Worm (Caenorhabditis elegans) whole organism, L3 larva: ENCODE results near the gene feh-1.

Source experiments
- R02D3.7 ChIP-seq: fragments of 150-350 bp; optimal IDR thresholded peaks from 2 replicates; lab custom pipeline; 2014; ENCODE audit warnings: missing biosample characterization, missing genetic modification characterization
- aly-2 ChIP-seq: fragments of 150-350 bp; optimal IDR thresholded peaks from 2 replicates; lab custom pipeline; 2014; ENCODE audit warnings: missing biosample characterization, missing genetic modification characterization
- ama-1 ChIP-seq: fragments of 150-350 bp; optimal IDR thresholded peaks from 2 replicates; lab custom pipeline; 2018
- ceh-16 ChIP-seq: sonication (generic microtip); optimal IDR thresholded peaks from 2 replicates; lab custom pipeline; 2017; ENCODE audit warnings: missing biosample characterization, missing genetic modification characterization
- ceh-28 ChIP-seq: fragments of 150-350 bp; optimal IDR thresholded peaks from 2 replicates; lab custom pipeline; 2014; ENCODE audit warnings: missing biosample characterization, missing genetic modification reagents, missing genetic modification characterization
- ceh-82 ChIP-seq: fragments of 150-350 bp; optimal IDR thresholded peaks from 2 replicates; lab custom pipeline; 2014; ENCODE audit warnings: missing biosample characterization, missing genetic modification characterization
- ceh-9 ChIP-seq: sonication (generic microtip); optimal IDR thresholded peaks from 2 replicates; lab custom pipeline; 2018; ENCODE audit warnings: missing biosample characterization, missing genetic modification characterization
- egl-27 ChIP-seq: sonication (generic microtip); optimal IDR thresholded peaks from 4 replicates; lab custom pipeline; 2017; ENCODE audit warnings: missing biosample characterization, missing genetic modification reagents, missing genetic modification characterization
- egl-5 ChIP-seq: fragments of 150-350 bp; optimal IDR thresholded peaks from 2 replicates; lab custom pipeline; 2017; ENCODE audit warnings: missing biosample characterization, missing genetic modification reagents, missing genetic modification characterization, inconsistent platforms
- elt-1 ChIP-seq: fragments of 150-350 bp; optimal IDR thresholded peaks from 2 replicates; lab custom pipeline; 2014; ENCODE audit warnings: missing biosample characterization, missing genetic modification characterization
- elt-2 ChIP-seq: sonication (generic microtip); optimal IDR thresholded peaks from 2 replicates; lab custom pipeline; 2016; ENCODE audit warnings: missing genetic modification reagents, mild to moderate bottlenecking, missing genetic modification characterization, missing compliant biosample characterization
- elt-3 ChIP-seq, 3 experiments: fragments of 150-350 bp in 1 of 3; sonication (generic microtip) in 2 of 3; optimal IDR thresholded peaks; 2 replicates in 2 of 3; 4 replicates in 1 of 3; lab custom pipeline; 2014 to 2017; ENCODE audit warnings: missing biosample characterization in 3 of 3, missing genetic modification characterization in 3 of 3
- eor-1 ChIP-seq, 2 experiments: fragments of 150-350 bp; optimal IDR thresholded peaks; 2 replicates each; lab custom pipeline; 2014 to 2018; ENCODE audit warnings: missing biosample characterization in 2 of 2, missing genetic modification characterization in 2 of 2
- fos-1 ChIP-seq: fragments of 150-350 bp; optimal IDR thresholded peaks from 2 replicates; lab custom pipeline; 2014; ENCODE audit warnings: missing biosample characterization, missing genetic modification characterization
- hmg-11 ChIP-seq: sonication (generic microtip); optimal IDR thresholded peaks from 2 replicates; lab custom pipeline; 2016; ENCODE audit warnings: missing genetic modification characterization, missing compliant biosample characterization
- jun-1 ChIP-seq: fragments of 150-350 bp; optimal IDR thresholded peaks from 2 replicates; lab custom pipeline; 2014; ENCODE audit warnings: missing biosample characterization, missing genetic modification reagents, missing genetic modification characterization
- lin-15B ChIP-seq: fragments of 150-350 bp; optimal IDR thresholded peaks from 2 replicates; lab custom pipeline; 2014; ENCODE audit warnings: missing biosample characterization, missing genetic modification characterization
- lin-39 ChIP-seq: fragments of 150-350 bp; optimal IDR thresholded peaks from 2 replicates; lab custom pipeline; 2018; ENCODE audit warnings: missing biosample characterization, missing genetic modification reagents, missing genetic modification characterization
- mdl-1 ChIP-seq: fragments of 150-350 bp; optimal IDR thresholded peaks from 2 replicates; lab custom pipeline; 2014; ENCODE audit warnings: missing biosample characterization, missing genetic modification characterization
- mml-1 ChIP-seq: fragments of 150-350 bp; sonication (generic microtip); optimal IDR thresholded peaks from 3 replicates; lab custom pipeline; 2014; ENCODE audit warnings: missing biosample characterization, missing genetic modification characterization
- nfya-1 ChIP-seq: sonication (generic microtip); optimal IDR thresholded peaks from 2 replicates; lab custom pipeline; 2017; ENCODE audit warnings: missing genetic modification characterization, mild to moderate bottlenecking, missing compliant biosample characterization, antibody characterized with exemption, moderate library complexity; ENCODE audit not compliant: insufficient read depth
- nhr-11 ChIP-seq: fragments of 150-350 bp; optimal IDR thresholded peaks from 2 replicates; lab custom pipeline; 2014; ENCODE audit warnings: missing biosample characterization, missing genetic modification characterization
- nhr-237 ChIP-seq: fragments of 150-350 bp; optimal IDR thresholded peaks from 2 replicates; lab custom pipeline; 2014; ENCODE audit warnings: missing biosample characterization, missing genetic modification characterization
- nhr-25 ChIP-seq: sonication (generic microtip); optimal IDR thresholded peaks from 2 replicates; lab custom pipeline; 2017; ENCODE audit warnings: missing biosample characterization, missing genetic modification characterization
- nhr-28 ChIP-seq: fragments of 150-350 bp; optimal IDR thresholded peaks from 2 replicates; lab custom pipeline; 2014; ENCODE audit warnings: missing biosample characterization, missing genetic modification characterization
- nhr-43 ChIP-seq: sonication (generic microtip); optimal IDR thresholded peaks from 2 replicates; lab custom pipeline; 2016; ENCODE audit warnings: mild to moderate bottlenecking, missing genetic modification characterization, missing compliant biosample characterization; ENCODE audit not compliant: poor library complexity, severe bottlenecking
- nhr-67 ChIP-seq: fragments of 150-350 bp; optimal IDR thresholded peaks from 2 replicates; lab custom pipeline; 2014; ENCODE audit warnings: missing biosample characterization, missing genetic modification characterization
- nhr-77 ChIP-seq: fragments of 150-350 bp; optimal IDR thresholded peaks from 2 replicates; lab custom pipeline; 2014; ENCODE audit warnings: missing biosample characterization, missing genetic modification characterization
- pha-4 ChIP-seq: fragments of 150-350 bp; optimal IDR thresholded peaks from 2 replicates; lab custom pipeline; 2014; ENCODE audit warnings: missing biosample characterization, missing genetic modification reagents, missing genetic modification characterization
- pqm-1 ChIP-seq: fragments of 150-350 bp; optimal IDR thresholded peaks from 2 replicates; lab custom pipeline; 2017; ENCODE audit warnings: missing biosample characterization, missing genetic modification characterization, inconsistent platforms
- sea-2 ChIP-seq: fragments of 150-350 bp; sonication (generic microtip); optimal IDR thresholded peaks from 4 replicates; lab custom pipeline; 2014; ENCODE audit warnings: missing biosample characterization, missing genetic modification reagents, missing genetic modification characterization
- skn-1 ChIP-seq: fragments of 150-350 bp; optimal IDR thresholded peaks from 2 replicates; lab custom pipeline; 2014; ENCODE audit warnings: missing biosample characterization, missing genetic modification characterization
- tbx-2 ChIP-seq: sonication (generic microtip); optimal IDR thresholded peaks from 2 replicates; lab custom pipeline; 2016; ENCODE audit warnings: mild to moderate bottlenecking, missing genetic modification characterization, missing compliant biosample characterization
- unc-62 ChIP-seq: fragments of 150-350 bp; sonication (generic microtip); optimal IDR thresholded peaks from 4 replicates; lab custom pipeline; 2014; ENCODE audit warnings: missing biosample characterization, missing genetic modification reagents, missing genetic modification characterization
- zag-1 ChIP-seq: fragments of 150-350 bp; optimal IDR thresholded peaks from 2 replicates; lab custom pipeline; 2014; ENCODE audit warnings: missing biosample characterization, missing genetic modification characterization
- ztf-4 ChIP-seq: fragments of 150-350 bp; optimal IDR thresholded peaks from 2 replicates; lab custom pipeline; 2014; ENCODE audit warnings: missing biosample characterization, missing genetic modification characterization

Gene feh-1

ce11 chrIII:2549620-2550019 lies at the start of gene feh-1:
feh-1 (plus strand) TSS chrIII:2549920.
- no peak for TF ChIP-seq nhr-67 (tag; lab: Kevin White, UChicago)
- TF ChIP-seq nhr-11 (tag; lab: Kevin White, UChicago) = no peak
- no peak for TF ChIP-seq lin-39
- TF ChIP-seq mml-1 (tag; lab: Kevin White, UChicago) = no peak
- TF ChIP-seq nhr-77 (tag; lab: Kevin White, UChicago) = no peak
- no peak for TF ChIP-seq ceh-16 (tag; lab: Kevin White, UChicago)
- no peak for TF ChIP-seq pha-4 (tag; lab: Kevin White, UChicago)
- no peak for TF ChIP-seq ceh-9 (tag; lab: Kevin White, UChicago)
- TF ChIP-seq eor-1 (tag; optimal IDR thresholded peaks at IDR 0.05; lab: Kevin White, UChicago) = no peak
- no peak for TF ChIP-seq egl-27 (tag; lab: Kevin White, UChicago)
- no peak for TF ChIP-seq hmg-11 (tag; lab: Kevin White, UChicago)
- TF ChIP-seq ceh-28 (tag; lab: Kevin White, UChicago) = no peak
- TF ChIP-seq lin-15B = no peak
- no peak for TF ChIP-seq unc-62 (GFP tag; lab: Kevin White, UChicago)
- TF ChIP-seq nhr-43 = no peak
- no peak for TF ChIP-seq nhr-28 (tag; lab: Kevin White, UChicago)
- TF ChIP-seq elt-3 (tag; optimal IDR thresholded peaks at IDR 0.05; lab: Kevin White, UChicago) = no peak
- no peak for TF ChIP-seq ztf-4 (tag; lab: Kevin White, UChicago)

- TF ChIP-seq nfya-1 (tag; lab: Kevin White, UChicago) = peak; percentile 62
- TF ChIP-seq ceh-28 (tag; lab: Kevin White, UChicago) = no peak
Measured at ce11 chrIII:2506463-2506862, 43.3 kb upstream of the feh-1 start.

- TF ChIP-seq jun-1 (tag; lab: Kevin White, UChicago) (peak; percentile 49), pqm-1 (tag; lab: Kevin White, UChicago) (peak; percentile 86), skn-1 (tag; lab: Kevin White, UChicago) (peak; percentile 48), nhr-28 (tag; lab: Kevin White, UChicago) (no peak), ceh-9 (tag; lab: Kevin White, UChicago) (no peak), elt-2 (tag; lab: Kevin White, UChicago) (peak; percentile 98), pha-4 (tag; lab: Kevin White, UChicago) (peak; percentile 33)
- TF ChIP-seq, all 47 proteins: peak for 5
Measured at ce11 chrIII:2507938-2508337, 41.8 kb upstream of the feh-1 start, which contains the start of gene Y54F10AM.8. Y54F10AM.8 (minus strand) TSS chrIII:2507972.

- no peak for TF ChIP-seq zag-1 (tag; lab: Kevin White, UChicago)
- no peak for TF ChIP-seq eor-1 (tag; optimal IDR thresholded peaks at IDR 0.05; lab: Kevin White, UChicago)
- TF ChIP-seq ceh-9 (tag; lab: Kevin White, UChicago) = no peak
- no peak for TF ChIP-seq mml-1 (tag; lab: Kevin White, UChicago)
- TF ChIP-seq aly-2 (tag; lab: Kevin White, UChicago) = no peak
- no peak for TF ChIP-seq fos-1 (tag; lab: Kevin White, UChicago)
- TF ChIP-seq pqm-1 (tag; lab: Kevin White, UChicago) = no peak
- no peak for TF ChIP-seq nhr-237 (tag; lab: Kevin White, UChicago)
- no peak for TF ChIP-seq nhr-77 (tag; lab: Kevin White, UChicago)
- no peak for TF ChIP-seq pha-4 (tag; lab: Kevin White, UChicago)
- no peak for TF ChIP-seq ama-1 (lab: Kevin White, UChicago)
- no peak for TF ChIP-seq sea-2 (GFP tag; lab: Kevin White, UChicago)
- no peak for TF ChIP-seq R02D3.7
- TF ChIP-seq nhr-25 = no peak
- TF ChIP-seq egl-5 (tag; lab: Kevin White, UChicago) = no peak
- no peak for TF ChIP-seq ceh-82
- TF ChIP-seq elt-3 (tag; optimal IDR thresholded peaks at IDR 0.05; lab: Kevin White, UChicago) = no peak
- no peak for TF ChIP-seq elt-1 (tag; lab: Kevin White, UChicago)
- no peak for TF ChIP-seq nfya-1 (tag; lab: Kevin White, UChicago)
- TF ChIP-seq hmg-11 (tag; lab: Kevin White, UChicago) = no peak
Measured at ce11 chrIII:2508518-2508917, 41.2 kb upstream of the feh-1 start, which contains the start of gene Y54F10AM.6. Y54F10AM.6 (plus strand) TSS chrIII:2508818.

ce11 chrIII:2515461-2515860 lies 34.3 kb upstream of the feh-1 start:
- TF ChIP-seq nhr-237 (tag; lab: Kevin White, UChicago) = no peak
- TF ChIP-seq tbx-2 (tag; lab: Kevin White, UChicago) = no peak
- no peak for TF ChIP-seq nfya-1 (tag; lab: Kevin White, UChicago)
- TF ChIP-seq skn-1 (tag; lab: Kevin White, UChicago) = no peak
- TF ChIP-seq nhr-28 (tag; lab: Kevin White, UChicago) = no peak
- TF ChIP-seq unc-62 (GFP tag; lab: Kevin White, UChicago) = no peak
- TF ChIP-seq mdl-1 = no peak
